Fruit fly (Drosophila melanogaster): ENCODE measurements around the gene qua.

qua gene

DNA sequence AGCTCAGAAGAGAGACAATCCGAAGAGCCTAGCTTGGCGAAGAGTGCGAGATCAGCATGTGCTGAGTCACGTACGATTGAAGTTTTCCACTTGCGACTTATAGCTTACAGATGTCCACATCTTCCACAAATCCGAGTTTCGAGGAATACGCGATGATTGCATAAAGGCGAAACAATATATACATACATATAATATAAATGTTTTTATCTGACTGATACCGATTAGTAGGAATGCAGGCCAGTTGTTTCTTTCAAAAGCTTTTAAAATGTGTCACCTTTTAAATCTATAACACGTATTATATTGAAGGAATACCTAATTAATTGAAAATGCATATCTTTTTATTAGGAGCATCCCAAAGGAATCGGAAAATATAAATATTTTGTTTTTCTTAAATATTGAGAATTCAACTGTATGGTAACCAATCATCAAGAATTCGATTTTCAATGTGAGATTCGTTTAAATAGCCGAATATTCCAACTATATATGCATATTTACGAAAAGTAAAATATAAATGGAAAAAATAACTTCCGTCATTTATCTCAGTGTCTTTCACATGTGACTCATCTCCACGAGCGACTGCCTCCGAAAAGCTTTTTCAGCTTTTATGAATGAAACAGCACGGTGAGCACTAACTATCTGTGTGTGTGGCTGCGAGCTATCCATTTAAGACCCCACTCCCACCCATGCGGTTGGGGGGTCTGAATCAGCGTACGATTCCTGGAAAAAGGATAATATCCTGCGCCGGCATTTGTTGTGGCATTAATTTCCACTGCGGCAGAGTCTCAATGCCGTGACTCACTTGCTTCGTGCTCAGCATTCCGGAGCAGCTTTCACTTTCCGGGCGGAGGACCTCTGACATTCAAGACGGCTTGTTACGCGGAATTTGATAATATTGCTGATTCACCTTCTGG lies 46.2 kb downstream of the qua start (continued):
- no peak for TF ChIP-seq D (optimal IDR thresholded peaks at IDR 0.05)
- peak; percentile 40 for TF ChIP-seq D (GFP tag; optimal IDR thresholded peaks at IDR 0.05)
- no peak for TF ChIP-seq CG14860 (GFP tag; IDR thresholded peaks at IDR 0.05; ENCODE audit: partially characterized antibody)
- no peak for TF ChIP-seq Dip2 (GFP tag; IDR thresholded peaks at IDR 0.05)
- TF ChIP-seq hth (optimal IDR thresholded peaks at IDR 0.05), result no peak
- no peak for TF ChIP-seq wdn (GFP tag; IDR thresholded peaks at IDR 0.05)
- TF ChIP-seq CG17802 (tag; optimal IDR thresholded peaks at IDR 0.05), result no peak
- TF ChIP-seq zen2 (GFP tag; IDR thresholded peaks at IDR 0.05; ENCODE audit: partially characterized antibody), result no peak
- no peak for TF ChIP-seq Adf1 (GFP tag; IDR thresholded peaks at IDR 0.05)
- 0 out of 2 replicates have a peak, but pooled peaks have one; percentile 4 for TF ChIP-seq H2.0 (GFP tag; IDR thresholded peaks at IDR 0.05)
- TF ChIP-seq Poxn (GFP tag; IDR thresholded peaks at IDR 0.05), result no peak
- TF ChIP-seq oc (tag; optimal IDR thresholded peaks at IDR 0.05), result peak; percentile 37
- no peak for TF ChIP-seq otp (GFP tag; IDR thresholded peaks at IDR 0.05)
- TF ChIP-seq C15 (GFP tag; IDR thresholded peaks at IDR 0.05), result no peak
- TF ChIP-seq Ets97D (GFP tag; optimal IDR thresholded peaks at IDR 0.05), result no peak
- TF ChIP-seq B-H1 (GFP tag; IDR thresholded peaks at IDR 0.05), result no peak; the same call in 2 of the 3 replicates
- no peak for TF ChIP-seq CG10959 (GFP tag; IDR thresholded peaks at IDR 0.05)
- TF ChIP-seq sr (GFP tag; IDR thresholded peaks at IDR 0.05), result no peak
- TF ChIP-seq CG5180 (GFP tag; optimal IDR thresholded peaks at IDR 0.05), result no peak
- TF ChIP-seq ken (GFP tag; IDR thresholded peaks at IDR 0.05), result peak; percentile 46; the same call in 1 of the 3 replicates
- no peak for TF ChIP-seq p53 (GFP tag; optimal IDR thresholded peaks at IDR 0.05)
- TF ChIP-seq fd64A (GFP tag; optimal IDR thresholded peaks at IDR 0.05), result no peak
- TF ChIP-seq Hey (tag; optimal IDR thresholded peaks at IDR 0.05), result no peak
- TF ChIP-seq Mrtf (GFP tag; IDR thresholded peaks at IDR 0.05), result no peak
- TF ChIP-seq gsb (GFP tag; IDR thresholded peaks at IDR 0.05), result no peak
- TF ChIP-seq CG1647 (GFP tag; optimal IDR thresholded peaks at IDR 0.05), result no peak
- TF ChIP-seq fu2 (GFP tag; optimal IDR thresholded peaks at IDR 0.05), result peak; percentile 35
- TF ChIP-seq HmgZ (tag; optimal IDR thresholded peaks at IDR 0.05), result peak; percentile 38
- TF ChIP-seq yki (optimal IDR thresholded peaks at IDR 0.05), result no peak
- TF ChIP-seq bsh (GFP tag; optimal IDR thresholded peaks at IDR 0.05), result peak in 1 of 2 experiments; percentile 48
- TF ChIP-seq CG13296 (GFP tag; optimal IDR thresholded peaks at IDR 0.05), result peak; percentile 47
- TF ChIP-seq ap (GFP tag; IDR thresholded peaks at IDR 0.05), result no peak
- no peak for TF ChIP-seq Mes4 (GFP tag; optimal IDR thresholded peaks at IDR 0.05)
- no peak for TF ChIP-seq CG15479 (GFP tag; optimal IDR thresholded peaks at IDR 0.05)
- peak; percentile 49; the same call in 2 of the 3 replicates for TF ChIP-seq CG14050 (GFP tag; IDR thresholded peaks at IDR 0.05)
- peak; percentile 60 for TF ChIP-seq nau (GFP tag; optimal IDR thresholded peaks at IDR 0.05)
- no peak; the same call in 2 of the 3 replicates for TF ChIP-seq CG34224 (GFP tag; IDR thresholded peaks at IDR 0.05; ENCODE audit: partially characterized antibody)
- no peak for TF ChIP-seq CG7271 (tag; optimal IDR thresholded peaks at IDR 0.05)
- TF ChIP-seq CG18476 (GFP tag; optimal IDR thresholded peaks at IDR 0.05), result peak; percentile 46
- TF ChIP-seq CoRest (tag; optimal IDR thresholded peaks at IDR 0.05), result peak; percentile 77
- TF ChIP-seq CG32767 (GFP tag; IDR thresholded peaks at IDR 0.05), result no peak
- TF ChIP-seq CG7786 (GFP tag; optimal IDR thresholded peaks at IDR 0.05), result peak; percentile 1
- no peak for TF ChIP-seq Ssrp (tag; optimal IDR thresholded peaks at IDR 0.05)
